Fruit fly (Drosophila melanogaster): ENCODE results near the gene Uggt.

The Uggt gene

DNA sequence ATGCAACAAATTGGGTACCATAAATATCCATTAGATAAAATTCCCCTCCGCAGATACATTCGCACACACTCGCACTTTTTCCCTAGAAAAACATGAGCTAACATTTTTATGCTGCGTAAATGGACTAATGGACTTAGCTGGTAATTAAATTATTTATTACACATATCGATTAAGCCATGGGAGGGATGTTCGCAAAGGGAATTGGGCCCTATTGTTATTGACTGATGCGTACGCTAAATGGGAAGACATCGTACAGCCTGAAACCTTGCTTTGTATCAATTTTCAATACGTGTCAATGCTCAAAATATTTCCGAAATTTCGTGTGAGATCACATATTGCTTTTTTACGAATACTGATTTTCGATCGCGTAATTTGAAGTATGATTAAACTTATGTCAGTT, 52.2 kb downstream of the Uggt start, which contains the start of gene CG43049:
Gene CG43049 (plus strand): TSS at position 301 of the 400 bp plus-strand sequence.
- TF ChIP-seq cnc (optimal IDR thresholded peaks at IDR 0.05): no peak
- TF ChIP-seq CG7101 (tag; optimal IDR thresholded peaks at IDR 0.05): no peak
- TF ChIP-seq Mnt (GFP tag; optimal IDR thresholded peaks at IDR 0.05): no peak
- TF ChIP-seq kay (GFP tag; ENCODE audit: borderline replicate concordance): peak; percentile 52
